Fruit fly (Drosophila melanogaster): ENCODE measurements around the gene Tob.

The Tob gene

DNA sequence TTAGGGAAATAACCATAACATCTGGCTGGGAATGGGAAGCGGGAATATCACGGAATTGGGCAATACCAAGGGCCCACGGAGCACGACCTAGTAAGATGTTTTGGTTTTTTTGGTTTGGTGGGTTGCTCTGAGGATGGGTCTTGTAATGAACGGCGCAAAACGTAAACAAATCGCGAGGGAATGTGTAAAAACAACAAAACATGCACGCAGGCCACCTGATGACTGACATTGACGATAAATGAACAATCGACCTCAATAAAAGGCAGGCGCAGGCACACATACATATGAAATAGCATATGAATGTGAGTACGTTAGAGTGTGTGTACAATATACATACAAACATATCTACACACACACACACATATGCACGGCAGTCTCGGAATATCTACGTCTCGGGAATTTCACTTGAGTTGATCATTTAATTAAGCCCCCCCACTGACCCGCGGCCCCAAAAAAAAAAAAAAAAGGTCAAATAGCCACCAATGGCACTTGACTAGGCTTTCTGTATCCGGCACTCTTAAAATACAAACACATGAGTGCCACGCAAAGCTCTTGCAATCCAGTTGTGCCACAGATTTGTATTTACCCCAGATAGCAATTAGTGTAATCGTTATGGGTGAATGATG, 9.5 kb upstream of the Tob start:
- TF ChIP-seq psq (optimal IDR thresholded peaks at IDR 0.05) = no peak
- no peak for TF ChIP-seq Myc (optimal IDR thresholded peaks at IDR 0.05)

DNA sequence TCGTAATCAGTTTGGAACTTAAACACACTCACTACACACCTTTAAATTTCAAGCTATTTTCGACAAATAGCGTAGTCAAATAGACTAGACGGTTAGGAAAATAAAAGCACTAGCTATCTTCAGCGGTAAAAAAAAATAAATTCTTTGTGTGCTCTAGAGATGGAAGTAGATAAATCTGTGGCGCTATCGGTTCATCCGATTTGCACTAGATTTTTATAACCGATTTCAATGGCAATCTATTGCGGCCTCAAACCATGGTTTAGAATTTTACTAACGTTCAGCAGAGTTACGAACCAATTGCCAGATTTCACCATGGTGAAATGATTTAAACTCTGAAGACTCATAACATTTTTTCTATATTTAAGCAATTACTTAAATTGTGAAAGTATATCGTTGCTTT, 5.2 kb upstream of the Tob start:
- TF ChIP-seq ttk (optimal IDR thresholded peaks at IDR 0.05) (no peak), psq (optimal IDR thresholded peaks at IDR 0.05) (no peak), Myc (optimal IDR thresholded peaks at IDR 0.05) (no peak), h (optimal IDR thresholded peaks at IDR 0.05) (no peak), insv (optimal IDR thresholded peaks at IDR 0.05) (no peak), Sin3A (optimal IDR thresholded peaks at IDR 0.05) (no peak)

DNA sequence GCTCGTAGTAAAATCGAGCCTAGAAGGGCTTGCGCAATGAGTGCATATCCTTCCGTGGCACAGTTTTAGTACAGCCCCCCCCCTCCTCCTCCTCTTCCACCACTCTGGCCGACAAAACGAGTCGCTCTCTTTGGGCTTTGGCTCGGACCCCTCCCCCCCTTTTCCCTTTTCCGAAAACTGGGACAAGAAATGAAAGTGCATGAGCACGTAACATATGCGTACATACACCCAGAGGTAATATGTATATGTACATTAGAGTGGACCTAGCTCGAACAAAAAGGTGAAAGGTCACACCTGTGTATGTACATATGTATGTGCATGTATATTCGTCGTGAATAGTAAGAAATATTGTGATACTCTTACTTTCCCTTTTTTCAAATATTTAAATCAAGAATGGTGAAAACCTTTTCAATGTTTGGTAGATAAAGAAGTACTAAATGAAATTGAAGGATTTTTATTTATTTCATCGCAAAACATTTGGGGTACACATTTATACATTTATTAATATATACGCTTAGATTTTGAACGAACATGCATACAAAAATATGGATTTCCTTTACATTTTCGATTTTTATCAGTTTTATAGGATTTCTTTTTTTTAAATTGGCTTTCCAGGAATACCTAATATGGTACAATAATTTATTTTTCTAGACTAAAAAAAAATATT, 1.5 kb upstream of the Tob start:
- TF ChIP-seq insv (optimal IDR thresholded peaks at IDR 0.05) (no peak), ttk (optimal IDR thresholded peaks at IDR 0.05) (no peak), h (optimal IDR thresholded peaks at IDR 0.05) (no peak), psq (optimal IDR thresholded peaks at IDR 0.05) (no peak), Sin3A (optimal IDR thresholded peaks at IDR 0.05) (no peak), Myc (optimal IDR thresholded peaks at IDR 0.05) (no peak)

DNA sequence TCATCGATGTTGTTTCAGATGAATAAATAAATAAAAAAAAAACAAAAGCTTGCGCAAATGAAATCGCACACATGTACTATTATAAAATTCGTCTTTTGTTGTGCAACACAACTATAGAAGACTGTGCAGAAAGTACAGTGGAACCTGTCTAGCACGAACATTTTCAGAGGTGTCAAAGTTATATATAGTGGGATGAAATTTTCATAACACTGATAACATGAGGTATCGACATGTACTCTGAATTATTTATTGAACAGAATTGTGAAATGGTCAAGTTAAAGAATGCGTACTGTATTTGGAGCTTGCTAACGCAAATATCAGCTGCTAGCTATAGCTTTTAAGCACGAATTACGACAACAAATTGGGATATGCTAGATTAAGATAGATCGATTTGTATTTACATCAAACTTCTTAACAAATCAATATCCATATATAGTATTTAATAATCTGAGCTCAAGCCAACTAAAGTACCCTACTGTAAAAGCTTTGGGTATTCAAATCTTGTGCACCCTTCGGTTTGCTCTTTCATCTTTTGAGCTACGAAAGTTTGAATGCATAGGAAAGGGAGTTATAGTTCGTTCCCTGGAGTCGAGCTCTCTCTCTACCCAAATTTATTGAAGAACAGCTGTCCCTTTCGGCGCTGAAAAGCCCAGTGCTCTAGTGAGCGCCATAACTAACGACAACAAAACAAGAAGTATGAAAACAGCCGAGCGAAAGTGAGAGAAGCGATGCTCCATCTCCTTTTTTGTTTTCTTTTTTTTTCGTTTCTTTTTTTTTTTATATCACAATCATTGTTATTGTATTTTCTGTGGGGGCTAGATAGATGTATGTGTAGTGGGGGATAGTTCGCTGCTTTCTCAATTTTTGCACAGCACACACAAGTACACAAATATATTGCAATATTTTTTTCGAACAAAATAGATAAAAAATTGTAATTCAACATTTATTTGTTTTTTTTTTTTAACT, 833 bp downstream of the Tob start:
- no peak for TF ChIP-seq Myc (optimal IDR thresholded peaks at IDR 0.05)
- TF ChIP-seq h (optimal IDR thresholded peaks at IDR 0.05) = no peak
- no peak for TF ChIP-seq psq (optimal IDR thresholded peaks at IDR 0.05)
- TF ChIP-seq Sin3A (optimal IDR thresholded peaks at IDR 0.05) = no peak
- TF ChIP-seq ttk (optimal IDR thresholded peaks at IDR 0.05) = no peak
- no peak for TF ChIP-seq insv (optimal IDR thresholded peaks at IDR 0.05)

- TF ChIP-seq h (optimal IDR thresholded peaks at IDR 0.05) (no peak), psq (optimal IDR thresholded peaks at IDR 0.05) (no peak), insv (optimal IDR thresholded peaks at IDR 0.05) (no peak), Myc (optimal IDR thresholded peaks at IDR 0.05) (no peak), Sin3A (optimal IDR thresholded peaks at IDR 0.05) (no peak), ttk (optimal IDR thresholded peaks at IDR 0.05) (no peak)
Observed at dm6 chrX:16089012-16089963, 2.0 kb downstream of the Tob start.

dm6 chrX:16088279-16088678, 3.0 kb downstream of the Tob start:
- TF ChIP-seq Sin3A (optimal IDR thresholded peaks at IDR 0.05) (no peak), psq (optimal IDR thresholded peaks at IDR 0.05) (no peak), insv (optimal IDR thresholded peaks at IDR 0.05) (no peak)

- TF ChIP-seq insv (optimal IDR thresholded peaks at IDR 0.05) = no peak
- no peak for TF ChIP-seq h (optimal IDR thresholded peaks at IDR 0.05)
- TF ChIP-seq Myc (optimal IDR thresholded peaks at IDR 0.05) = no peak
- TF ChIP-seq ttk (optimal IDR thresholded peaks at IDR 0.05) = no peak
- TF ChIP-seq Sin3A (optimal IDR thresholded peaks at IDR 0.05) = no peak
- no peak for TF ChIP-seq psq (optimal IDR thresholded peaks at IDR 0.05)
Observed at dm6 chrX:16087496-16087895, 3.8 kb downstream of the Tob start.

dm6 chrX:16085865-16086592, 5.3 kb downstream of the Tob start:
- TF ChIP-seq Myc (optimal IDR thresholded peaks at IDR 0.05) = no peak
- TF ChIP-seq insv (optimal IDR thresholded peaks at IDR 0.05) = no peak
- no peak for TF ChIP-seq Sin3A (optimal IDR thresholded peaks at IDR 0.05)
- no peak for TF ChIP-seq ttk (optimal IDR thresholded peaks at IDR 0.05)
- TF ChIP-seq h (optimal IDR thresholded peaks at IDR 0.05) = no peak
- no peak for TF ChIP-seq psq (optimal IDR thresholded peaks at IDR 0.05)

DNA sequence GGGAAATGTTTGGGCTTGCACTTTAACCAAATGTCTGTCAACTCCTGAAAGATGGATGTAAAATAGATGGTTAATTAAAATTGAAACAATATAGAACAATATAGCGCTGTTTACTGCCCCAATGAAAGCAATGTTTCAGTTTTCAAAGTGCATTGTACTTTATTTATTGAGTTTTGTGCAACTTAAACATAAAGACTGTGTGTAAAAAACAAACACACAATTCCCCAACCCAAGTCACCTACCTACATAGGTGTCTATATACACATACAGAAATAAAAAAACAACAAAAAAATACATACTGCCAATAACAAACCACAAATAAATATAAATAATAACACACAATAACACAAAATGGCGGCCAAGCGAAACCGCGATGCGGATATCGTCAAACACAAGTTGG, 8.4 kb downstream of the Tob start, which contains the start of gene CG8958:
Gene CG8958 (plus strand): TSS at position 301 of the 400 bp plus-strand sequence.
- TF ChIP-seq h (optimal IDR thresholded peaks at IDR 0.05) = no peak

DNA sequence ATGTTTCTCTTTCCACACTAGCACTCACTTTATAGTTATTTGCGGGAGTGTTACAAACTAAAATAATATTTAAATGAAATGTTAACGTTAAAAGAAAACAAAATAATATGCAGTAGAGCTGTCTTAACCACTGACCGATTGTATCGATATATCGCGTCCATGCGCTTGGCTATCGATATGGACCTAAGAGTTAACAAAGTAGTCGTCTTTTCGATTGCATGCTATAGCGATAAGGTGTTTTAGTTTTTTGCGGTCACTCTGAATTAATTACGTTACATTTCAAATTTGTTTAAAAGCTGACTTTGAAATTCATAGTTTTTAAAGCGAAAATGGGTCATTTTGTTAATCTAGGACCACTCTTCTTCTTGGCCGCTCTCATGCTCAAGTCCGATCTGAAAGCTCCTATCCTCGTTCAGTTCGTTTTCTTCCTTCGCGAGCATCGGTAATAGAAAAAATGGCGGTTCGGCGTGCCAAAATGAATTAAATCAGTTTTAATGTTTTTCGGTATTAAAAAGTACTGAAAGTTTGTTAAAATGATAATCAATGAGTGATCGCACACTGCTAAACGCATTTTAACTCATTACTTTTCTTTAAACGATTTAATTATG, 17.8 kb downstream of the Tob start, which contains the start of gene Nipsnap:
Gene Nipsnap (minus strand): TSS at position 194 of the 608 bp plus-strand sequence.
- TF ChIP-seq insv (optimal IDR thresholded peaks at IDR 0.05) = no peak
- no peak for TF ChIP-seq ttk (optimal IDR thresholded peaks at IDR 0.05)
- no peak for TF ChIP-seq h (optimal IDR thresholded peaks at IDR 0.05)
- TF ChIP-seq Myc (optimal IDR thresholded peaks at IDR 0.05) = no peak
- TF ChIP-seq psq (optimal IDR thresholded peaks at IDR 0.05) = no peak
- no peak for TF ChIP-seq Sin3A (optimal IDR thresholded peaks at IDR 0.05)

All from Kc167 (cell line).